Fruit fly (Drosophila melanogaster) whole organism: ENCODE results near the gene Sec23.

ENCODE experiments used
- EcR ChIP-seq, 2 experiments: fragments of >200 bp; optimal IDR thresholded peaks; 2 replicates each; lab custom pipeline; 2017; ENCODE audit warnings: missing biosample characterization in 2 of 2, missing genetic modification characterization in 2 of 2, missing genetic modification reagents in 2 of 2
- psq ChIP-seq: fragments of >200 bp; optimal IDR thresholded peaks from 2 replicates; lab custom pipeline; 2017
- usp ChIP-seq: fragments of >200 bp; optimal IDR thresholded peaks from 2 replicates; lab custom pipeline; 2017; ENCODE audit warnings: missing biosample characterization, missing genetic modification characterization, mixed read lengths

dm6 chr3R:5643421-5643820 lies 5.4 kb upstream of the Sec23 start:
- TF ChIP-seq psq (no peak), usp (GFP tag; lab: Kevin White, UChicago) (no peak), EcR (GFP tag; optimal IDR thresholded peaks at IDR 0.05; lab: Kevin White, UChicago) (no peak)
